Worm (Caenorhabditis elegans) whole organism, L4/young adult: ENCODE results near the gene ent-7.

Source experiments
- W03F9.2 ChIP-seq: fragments of 150-350 bp; optimal IDR thresholded peaks from 2 replicates; lab custom pipeline; 2014; ENCODE audit warnings: missing biosample characterization, missing genetic modification characterization
- dao-5 ChIP-seq: sonication (generic microtip); optimal IDR thresholded peaks from 2 replicates; lab custom pipeline; 2016; ENCODE audit warnings: missing genotype, missing genetic modification characterization, moderate library complexity, missing compliant biosample characterization
- him-1 ChIP-seq: sonication (generic microtip); optimal IDR thresholded peaks from 2 replicates; lab custom pipeline; 2016; ENCODE audit warnings: missing genotype, missing genetic modification reagents, missing genetic modification characterization, missing compliant biosample characterization

Gene ent-7

DNA sequence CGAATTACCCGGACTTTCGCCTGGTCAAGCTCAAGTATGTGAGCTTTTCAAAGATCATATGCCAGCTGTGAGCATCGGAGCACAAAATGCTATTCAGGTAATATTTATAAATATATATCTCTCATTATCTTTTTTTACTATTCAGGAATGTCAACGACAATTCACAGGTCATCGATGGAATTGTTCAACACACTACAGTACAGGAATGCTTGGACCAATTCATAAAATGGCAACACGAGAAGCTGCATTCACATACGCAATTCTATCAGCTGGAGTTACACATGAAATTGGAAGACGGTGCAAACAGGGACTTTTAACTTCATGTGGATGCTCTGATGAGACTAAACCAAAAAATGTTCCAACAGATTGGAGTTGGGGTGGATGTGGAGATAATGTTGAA, 51.2 kb downstream of the ent-7 start:
- TF ChIP-seq W03F9.2 (tag; lab: Kevin White, UChicago) (no peak), him-1 (tag; lab: Kevin White, UChicago) (no peak), dao-5 (tag; lab: Kevin White, UChicago) (no peak)
